Fruit fly (Drosophila melanogaster) whole organism, prepupa: ENCODE data around the gene GNBP1.

Experiments used
- CG10669 ChIP-seq: fragments of 200-800 bp; sonication (Bioruptor generic); optimal IDR thresholded peaks from 3 replicates; lab custom pipeline; 2018; ENCODE audit warnings: missing biosample characterization, mild to moderate bottlenecking, missing genetic modification characterization, moderate library complexity
- CG11762 ChIP-seq: fragments of 200-800 bp; sonication (Bioruptor generic); optimal IDR thresholded peaks from 3 replicates; lab custom pipeline; 2016; ENCODE audit warnings: missing biosample characterization, missing genetic modification characterization; ENCODE audit not compliant: insufficient read depth
- CG7368 ChIP-seq: fragments of 200-800 bp; sonication (Bioruptor generic); optimal IDR thresholded peaks from 3 replicates; lab custom pipeline; 2016; ENCODE audit warnings: missing biosample characterization, missing genetic modification characterization
- dsx ChIP-seq: fragments of 200-800 bp; optimal IDR thresholded peaks from 3 replicates; lab custom pipeline; 2019; ENCODE audit warnings: missing biosample characterization, mild to moderate bottlenecking, missing genetic modification characterization, moderate library complexity; ENCODE audit not compliant: poor library complexity, severe bottlenecking
- ss ChIP-seq, 2 experiments: fragments of 200-800 bp; sonication (Bioruptor generic); optimal IDR thresholded peaks; 2 replicates in 1 of 2; 3 replicates in 1 of 2; lab custom pipeline; 2017 to 2018; ENCODE audit warnings: mild to moderate bottlenecking in 2 of 2, missing biosample characterization in 2 of 2, missing genetic modification characterization in 2 of 2, moderate library complexity in 1 of 2
- topi ChIP-seq: fragments of 200-800 bp; sonication (Bioruptor generic); optimal IDR thresholded peaks from 3 replicates; lab custom pipeline; 2016; ENCODE audit warnings: missing biosample characterization, missing genetic modification characterization

DNA sequence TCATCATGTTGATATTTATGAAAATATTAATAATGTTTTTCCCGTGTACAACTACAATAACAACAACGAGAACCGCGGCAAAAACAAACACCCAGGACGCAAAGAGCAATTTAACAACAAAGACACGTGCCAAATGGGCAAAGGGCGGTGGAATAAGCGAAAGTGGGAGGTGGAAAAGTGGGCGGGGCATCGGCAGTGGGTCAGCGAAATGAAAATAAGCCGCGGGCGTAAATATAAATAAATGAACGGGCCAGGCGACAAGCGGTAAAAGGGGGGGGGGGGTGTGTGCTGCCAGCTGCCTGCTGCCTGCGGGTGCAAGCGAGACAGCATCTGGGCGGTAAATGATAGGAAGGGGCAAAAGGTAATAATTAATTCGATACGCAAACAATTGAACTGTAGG is 21.9 kb upstream of the GNBP1 start:
- TF ChIP-seq CG11762 (GFP tag; lab: Kevin White, UChicago) (no peak), ss (GFP tag; optimal IDR thresholded peaks at IDR 0.05; lab: Kevin White, UChicago) (no peak), CG7368 (no peak), dsx (GFP tag; lab: Kevin White, UChicago) (no peak), CG10669 (no peak), topi (GFP tag; lab: Kevin White, UChicago) (no peak)
